Fruit fly (Drosophila melanogaster) whole organism, embryonic: ENCODE data around the gene CG2006.
A peak's percentile ranks its signal among the peaks of the same experiment; 100 is the strongest.

Experiments
- ATbp ChIP-seq: fragments of 200-800 bp; sonication (Bioruptor generic); optimal IDR thresholded peaks from 2 replicates; lab custom pipeline; 2017; ENCODE audit warnings: missing biosample characterization, mild to moderate bottlenecking, missing genetic modification characterization, missing genetic modification reagents
- Abd-B ChIP-seq: fragments of 200-800 bp; sonication (Bioruptor generic); optimal IDR thresholded peaks from 2 replicates; lab custom pipeline; 2018; ENCODE audit warnings: missing biosample characterization, mild to moderate bottlenecking, missing genetic modification characterization, moderate library complexity
- Bgb ChIP-seq: fragments of 200-800 bp; sonication (Bioruptor generic); IDR thresholded peaks from 2 replicates; pipeline ENCODE4 v1.3.6; 2022; ENCODE audit warnings: missing biosample characterization, missing genetic modification characterization; ENCODE audit not compliant: partially characterized antibody
- CG1603 ChIP-seq: fragments of 200-800 bp; sonication (Bioruptor generic); optimal IDR thresholded peaks from 2 replicates; lab custom pipeline; 2019; ENCODE audit warnings: missing biosample characterization, mild to moderate bottlenecking, missing genetic modification characterization, moderate library complexity
- CG17361 ChIP-seq: fragments of 200-800 bp; sonication (Bioruptor generic); IDR thresholded peaks from 3 replicates; pipeline ENCODE4 v1.3.6; 2022; ENCODE audit warnings: missing biosample characterization, missing genetic modification characterization
- CG17568 ChIP-seq: fragments of 200-800 bp; sonication (Bioruptor generic); optimal IDR thresholded peaks from 2 replicates; lab custom pipeline; 2018; ENCODE audit warnings: missing biosample characterization, mild to moderate bottlenecking, missing genetic modification characterization, moderate library complexity
- CG1832 ChIP-seq: fragments of 200-800 bp; sonication (Bioruptor generic); optimal IDR thresholded peaks from 2 replicates; lab custom pipeline; 2017; ENCODE audit warnings: missing biosample characterization, mild to moderate bottlenecking, missing genetic modification characterization, inconsistent platforms
- CG31388 ChIP-seq: fragments of 200-800 bp; sonication (Bioruptor generic); optimal IDR thresholded peaks from 2 replicates; lab custom pipeline; 2016; ENCODE audit warnings: missing biosample characterization, missing genetic modification characterization
- CG4404 ChIP-seq: fragments of 200-800 bp; sonication (Bioruptor generic); IDR thresholded peaks from 2 replicates; pipeline ENCODE4 v1.3.6; 2022; ENCODE audit warnings: missing biosample characterization, missing genetic modification characterization
- CG7271 ChIP-seq: fragments of 200-800 bp; sonication (Bioruptor generic); optimal IDR thresholded peaks from 2 replicates; lab custom pipeline; 2018; ENCODE audit warnings: missing biosample characterization, mild to moderate bottlenecking, missing genetic modification characterization, moderate library complexity
- CG7745 ChIP-seq: fragments of 200-800 bp; sonication (Bioruptor generic); optimal IDR thresholded peaks from 2 replicates; lab custom pipeline; 2018; ENCODE audit warnings: missing biosample characterization, mild to moderate bottlenecking, missing genetic modification characterization, moderate library complexity
- CG7839 ChIP-seq: fragments of 200-800 bp; sonication (Bioruptor generic); optimal IDR thresholded peaks from 3 replicates; lab custom pipeline; 2018; ENCODE audit warnings: missing biosample characterization, mild to moderate bottlenecking, missing genetic modification characterization, moderate library complexity
- CG8290 ChIP-seq, 3 experiments: fragments of 200-800 bp; sonication (Bioruptor generic); optimal IDR thresholded peaks; 2 replicates each; lab custom pipeline; 2016 to 2019; ENCODE audit warnings: missing biosample characterization in 3 of 3, missing genetic modification characterization in 3 of 3, mild to moderate bottlenecking in 2 of 3, moderate library complexity in 1 of 3
- CG9797 ChIP-seq: fragments of 200-800 bp; sonication (Bioruptor generic); optimal IDR thresholded peaks from 3 replicates; lab custom pipeline; 2018; ENCODE audit warnings: missing biosample characterization, mild to moderate bottlenecking, missing genetic modification characterization
- Chrac-16 ChIP-seq: fragments of 200-800 bp; sonication (Bioruptor generic); optimal IDR thresholded peaks from 3 replicates; lab custom pipeline; 2016; ENCODE audit warnings: missing biosample characterization, missing genetic modification characterization
- Doc2 ChIP-seq: fragments of 200-800 bp; sonication (Bioruptor generic); IDR thresholded peaks from 2 replicates; pipeline ENCODE4 v1.3.6; 2022; ENCODE audit warnings: missing biosample characterization, missing genetic modification characterization
- Hmx ChIP-seq: fragments of 200-800 bp; sonication (Bioruptor generic); optimal IDR thresholded peaks from 2 replicates; lab custom pipeline; 2016; ENCODE audit warnings: missing biosample characterization, missing genetic modification characterization
- Lpt ChIP-seq: fragments of >200 bp; optimal IDR thresholded peaks from 2 replicates; lab custom pipeline; 2018; ENCODE audit warnings: missing biosample characterization, missing genetic modification characterization
- Opbp ChIP-seq: fragments of 200-800 bp; sonication (Bioruptor generic); IDR thresholded peaks from 3 replicates; pipeline ENCODE4 v1.3.6; 2022; ENCODE audit warnings: missing biosample characterization, missing genetic modification characterization; ENCODE audit not compliant: partially characterized antibody
- Pdp1 ChIP-seq, 2 experiments: fragments of 200-800 bp; sonication (Bioruptor generic); optimal IDR thresholded peaks; 3 replicates each; lab custom pipeline; 2016; ENCODE audit warnings: missing biosample characterization in 2 of 2, missing genetic modification characterization in 2 of 2, mild to moderate bottlenecking in 1 of 2, moderate library complexity in 1 of 2
- Trl ChIP-seq, 3 experiments: fragments of >200 bp in 2 of 3; fragments of 200-800 bp in 1 of 3; sonication (Bioruptor generic) in 1 of 3; optimal IDR thresholded peaks; 2 replicates in 1 of 3; 3 replicates in 2 of 3; lab custom pipeline; 2016 to 2017; ENCODE audit warnings: missing biosample characterization in 1 of 3, missing genetic modification characterization in 1 of 3
- amos ChIP-seq: fragments of 200-800 bp; sonication (Bioruptor generic); IDR thresholded peaks from 2 replicates; pipeline ENCODE4 v1.3.6; 2022; ENCODE audit warnings: missing biosample characterization, missing genetic modification characterization; ENCODE audit not compliant: partially characterized antibody
- ato ChIP-seq: fragments of 200-800 bp; sonication (Bioruptor generic); IDR thresholded peaks from 2 replicates; pipeline ENCODE4 v1.3.6; 2022; ENCODE audit warnings: missing biosample characterization, missing genetic modification characterization; ENCODE audit not compliant: partially characterized antibody
- bbx ChIP-seq: fragments of 200-800 bp; sonication (Bioruptor generic); IDR thresholded peaks from 2 replicates; pipeline ENCODE4 v1.3.6; 2022; ENCODE audit warnings: missing biosample characterization, missing genetic modification characterization; ENCODE audit not compliant: partially characterized antibody
- croc ChIP-seq: fragments of 200-800 bp; sonication (Bioruptor generic); conservative IDR thresholded peaks from 3 replicates; pipeline ENCODE4 v1.3.6; 2022; ENCODE audit warnings: missing biosample characterization, missing genetic modification characterization
- crp ChIP-seq, 2 experiments: fragments of 200-800 bp; sonication (Bioruptor generic); optimal IDR thresholded peaks; 2 replicates in 1 of 2; 3 replicates in 1 of 2; lab custom pipeline; 2017; ENCODE audit warnings: missing biosample characterization in 2 of 2, missing genetic modification characterization in 2 of 2, mild to moderate bottlenecking in 1 of 2, moderate library complexity in 1 of 2
- danr ChIP-seq: fragments of 200-800 bp; sonication (Bioruptor generic); IDR thresholded peaks from 2 replicates; pipeline ENCODE4 v1.3.6; 2022; ENCODE audit warnings: missing biosample characterization, missing genetic modification characterization
- fu2 ChIP-seq: fragments of 200-800 bp; sonication (Bioruptor generic); optimal IDR thresholded peaks from 2 replicates; lab custom pipeline; 2016; ENCODE audit warnings: missing biosample characterization, missing genetic modification characterization
- kah ChIP-seq: fragments of 200-800 bp; sonication (Bioruptor generic); optimal IDR thresholded peaks from 2 replicates; lab custom pipeline; 2018; ENCODE audit warnings: missing biosample characterization, mild to moderate bottlenecking, missing genetic modification characterization
- lbe ChIP-seq: fragments of 200-800 bp; sonication (Bioruptor generic); optimal IDR thresholded peaks from 2 replicates; lab custom pipeline; 2016; ENCODE audit warnings: missing biosample characterization, mild to moderate bottlenecking, missing genetic modification characterization
- nmo ChIP-seq: fragments of 200-800 bp; sonication (Bioruptor generic); optimal IDR thresholded peaks from 2 replicates; lab custom pipeline; 2018; ENCODE audit warnings: missing biosample characterization, mild to moderate bottlenecking, missing genetic modification characterization, moderate library complexity
- org-1 ChIP-seq: fragments of 200-800 bp; sonication (Bioruptor generic); optimal IDR thresholded peaks from 2 replicates; lab custom pipeline; 2017; ENCODE audit warnings: missing biosample characterization, missing genetic modification characterization
- pzg ChIP-seq: fragments of 200-800 bp; sonication (Bioruptor generic); optimal IDR thresholded peaks from 3 replicates; lab custom pipeline; 2018; ENCODE audit warnings: missing biosample characterization, mild to moderate bottlenecking, missing genetic modification characterization, moderate library complexity
- rib ChIP-seq: fragments of 200-800 bp; sonication (Bioruptor generic); IDR thresholded peaks from 2 replicates; pipeline ENCODE4 v1.3.6; 2022; ENCODE audit warnings: missing biosample characterization, missing genetic modification characterization
- sd ChIP-seq: fragments of 200-800 bp; sonication (Bioruptor generic); optimal IDR thresholded peaks from 3 replicates; lab custom pipeline; 2018; ENCODE audit warnings: missing biosample characterization, mild to moderate bottlenecking, missing genetic modification characterization, moderate library complexity
- sens ChIP-seq: fragments of 200-800 bp; sonication (Bioruptor generic); peaks from one replicate; lab custom pipeline; 2016; ENCODE audit warnings: missing biosample characterization, missing genetic modification characterization
- z ChIP-seq: fragments of 200-800 bp; sonication (Bioruptor generic); IDR thresholded peaks from 3 replicates; pipeline ENCODE4 v1.3.6; 2022; ENCODE audit warnings: missing biosample characterization, missing genetic modification characterization

CG2006 gene

dm6 chr3R:29495815-29496214 lies 6.5 kb downstream of the CG2006 start (continued):
- peak; percentile 17 for TF ChIP-seq CG7839
- TF ChIP-seq, all 482 proteins: peak for 32

- no peak for TF ChIP-seq CG4404 (GFP tag; lab: Robert Waterston, UW)
- no peak for TF ChIP-seq CG31388
- no peak for TF ChIP-seq Chrac-16 (GFP tag; lab: Kevin White, UChicago)
- TF ChIP-seq Trl (optimal IDR thresholded peaks at IDR 0.05; lab: Kevin White, UChicago) = peak in 1 of 2 experiments; percentile 25
- no peak for TF ChIP-seq Trl (GFP tag; optimal IDR thresholded peaks at IDR 0.05; lab: Kevin White, UChicago)
- peak; percentile 23 for TF ChIP-seq kah (GFP tag; lab: Kevin White, UChicago)
- peak; percentile 72 for TF ChIP-seq sd
- no peak for TF ChIP-seq CG7745 (tag; lab: Kevin White, UChicago)
- TF ChIP-seq Opbp (GFP tag; lab: Robert Waterston, UW) = 0 out of 3 replicates have a peak, but pooled peaks have one; percentile 17
- TF ChIP-seq sens = peak; percentile 62
- TF ChIP-seq amos (GFP tag; lab: Robert Waterston, UW) = 0 out of 2 replicates have a peak, but pooled peaks have one; percentile 7
- peak; percentile 12 for TF ChIP-seq nmo
- TF ChIP-seq ato (GFP tag; lab: Robert Waterston, UW) = 0 out of 2 replicates have a peak, but pooled peaks have one; percentile 25
- TF ChIP-seq z (GFP tag; lab: Robert Waterston, UW) = peak; percentile 94
- TF ChIP-seq Bgb (GFP tag; lab: Robert Waterston, UW) = 0 out of 2 replicates have a peak, but pooled peaks have one; percentile 12
- TF ChIP-seq Pdp1 (GFP tag; optimal IDR thresholded peaks at IDR 0.05; lab: Kevin White, UChicago) = peak in 1 of 2 experiments; percentile 45
- 0 out of 3 replicates have a peak, but pooled peaks have one; percentile 25 for TF ChIP-seq CG17361 (GFP tag; lab: Robert Waterston, UW)
- peak in 1 of 2 experiments; percentile 10 for TF ChIP-seq crp (GFP tag; optimal IDR thresholded peaks at IDR 0.05; lab: Kevin White, UChicago)
- no peak for TF ChIP-seq Hmx (GFP tag; lab: Kevin White, UChicago)
These were observed 7.0 kb downstream of the CG2006 start for dm6 chr3R:29496315-29496714.

- TF ChIP-seq CG1603 (tag; lab: Kevin White, UChicago) (no peak), bbx (no peak), Abd-B (no peak), Doc2 (GFP tag; lab: Robert Waterston, UW) (no peak), lbe (GFP tag; lab: Kevin White, UChicago) (no peak), CG9797 (GFP tag; lab: Kevin White, UChicago) (no peak), org-1 (no peak), CG17568 (GFP tag; lab: Kevin White, UChicago) (no peak), Lpt (GFP tag; lab: Kevin White, UChicago) (no peak), ATbp (GFP tag; lab: Kevin White, UChicago) (no peak), CG8290 (GFP tag; optimal IDR thresholded peaks at IDR 0.05; lab: Kevin White, UChicago) (no peak), CG8290 (tag; optimal IDR thresholded peaks at IDR 0.05; lab: Kevin White, UChicago) (no peak), rib (GFP tag; lab: Robert Waterston, UW) (no peak), pzg (no peak), Hmx (GFP tag; lab: Kevin White, UChicago) (no peak), danr (no peak), CG7271 (no peak), fu2 (GFP tag; lab: Kevin White, UChicago) (no peak), croc (GFP tag; lab: Robert Waterston, UW) (no peak), CG1832 (GFP tag; lab: Kevin White, UChicago) (no peak)
- TF ChIP-seq, all 482 proteins: peak for 0
These were observed 13.7 kb downstream of the CG2006 start for dm6 chr3R:29502978-29503377.
